Worm (Caenorhabditis elegans) whole organism, L1 larva: Measurements from ENCODE around the gene fip-4.

ENCODE experiments used
- C04F5.9 ChIP-seq: sonication (generic microtip); optimal IDR thresholded peaks from 2 replicates; lab custom pipeline; 2016; ENCODE audit warnings: missing genetic modification characterization, missing compliant biosample characterization
- C16A3.4 ChIP-seq: fragments of 150-350 bp; optimal IDR thresholded peaks from 2 replicates; lab custom pipeline; 2014; ENCODE audit warnings: missing biosample characterization, missing genetic modification characterization
- Y116A8C.19 ChIP-seq: sonication (generic microtip); optimal IDR thresholded peaks from 2 replicates; lab custom pipeline; 2016; ENCODE audit warnings: missing compliant biosample characterization, missing genetic modification characterization, borderline replicate concordance
- alr-1 ChIP-seq: fragments of 200-800 bp; sonication (Bioruptor generic); optimal IDR thresholded peaks from 2 replicates; lab custom pipeline; 2018; ENCODE audit warnings: borderline replicate concordance, mild to moderate bottlenecking, missing genetic modification characterization, missing compliant biosample characterization
- blmp-1 ChIP-seq: fragments of 150-350 bp; optimal IDR thresholded peaks from 2 replicates; lab custom pipeline; 2014; ENCODE audit warnings: missing biosample characterization, missing genetic modification characterization
- ceh-82 ChIP-seq, 3 experiments: fragments of 150-350 bp in 1 of 3; sonication (generic microtip) in 2 of 3; optimal IDR thresholded peaks; 2 replicates each; lab custom pipeline; 2014 to 2017; ENCODE audit warnings: missing biosample characterization in 3 of 3, missing genetic modification characterization in 3 of 3
- ces-1 ChIP-seq: fragments of 150-350 bp; optimal IDR thresholded peaks from 2 replicates; lab custom pipeline; 2014; ENCODE audit warnings: missing biosample characterization, missing genetic modification reagents, missing genetic modification characterization
- dpl-1 ChIP-seq, 3 experiments: fragments of 150-350 bp in 2 of 3; sonication (generic microtip) in 1 of 3; optimal IDR thresholded peaks; 2 replicates each; lab custom pipeline; 2014 to 2017; ENCODE audit warnings: missing biosample characterization in 3 of 3, missing genetic modification characterization in 3 of 3, missing genetic modification reagents in 3 of 3
- dsc-1 ChIP-seq: sonication (generic microtip); optimal IDR thresholded peaks from 2 replicates; lab custom pipeline; 2016; ENCODE audit warnings: mild to moderate bottlenecking, missing genetic modification characterization, missing compliant biosample characterization
- efl-1 ChIP-seq, 4 experiments: fragments of 150-350 bp; optimal IDR thresholded peaks in 3 of 4; peaks in 1 of 4; 1 replicate in 1 of 4; 2 replicates in 3 of 4; lab custom pipeline; 2014; ENCODE audit warnings: missing biosample characterization in 2 of 4, missing genetic modification characterization in 2 of 4, missing genetic modification reagents in 2 of 4
- efl-3 ChIP-seq: fragments of 200-800 bp; sonication (Bioruptor generic); optimal IDR thresholded peaks from 2 replicates; lab custom pipeline; 2018; ENCODE audit warnings: mild to moderate bottlenecking, missing genetic modification characterization, missing compliant biosample characterization
- egl-13 ChIP-seq: sonication (generic microtip); optimal IDR thresholded peaks from 2 replicates; lab custom pipeline; 2016; ENCODE audit warnings: missing genotype, missing genetic modification reagents, missing genetic modification characterization, missing compliant biosample characterization
- egl-27 ChIP-seq, 2 experiments: fragments of 150-350 bp in 1 of 2; sonication (generic microtip); optimal IDR thresholded peaks; 3 replicates each; lab custom pipeline; 2017 to 2018; ENCODE audit warnings: missing biosample characterization in 2 of 2, missing genetic modification characterization in 2 of 2, missing genetic modification reagents in 2 of 2
- elt-2 ChIP-seq: sonication (generic microtip); optimal IDR thresholded peaks from 2 replicates; lab custom pipeline; 2016; ENCODE audit warnings: missing genetic modification characterization, mild to moderate bottlenecking, inconsistent platforms, missing compliant biosample characterization, missing genetic modification reagents
- fkh-8 ChIP-seq: sonication (generic microtip); optimal IDR thresholded peaks from 2 replicates; lab custom pipeline; 2016; ENCODE audit warnings: mild to moderate bottlenecking, missing genetic modification characterization, missing compliant biosample characterization
- grh-1 ChIP-seq: fragments of 200-800 bp; sonication (Bioruptor generic); IDR thresholded peaks from 2 replicates; pipeline ENCODE4 v1.3.6; 2022; ENCODE audit warnings: missing genetic modification reagents, missing genetic modification characterization, missing compliant biosample characterization
- hlh-4 ChIP-seq: sonication (generic microtip); optimal IDR thresholded peaks from 2 replicates; lab custom pipeline; 2016; ENCODE audit warnings: mild to moderate bottlenecking, missing genetic modification characterization, missing compliant biosample characterization
- irx-1 ChIP-seq: sonication (generic microtip); optimal IDR thresholded peaks from 2 replicates; lab custom pipeline; 2016; ENCODE audit warnings: missing genetic modification characterization, missing compliant biosample characterization
- isw-1 ChIP-seq: fragments of 200-800 bp; sonication (Bioruptor generic); IDR thresholded peaks from 2 replicates; pipeline ENCODE4 v1.3.6; 2022; ENCODE audit warnings: missing genetic modification characterization, missing compliant biosample characterization
- lin-15B ChIP-seq: fragments of 150-350 bp; sonication (generic microtip); optimal IDR thresholded peaks from 3 replicates; lab custom pipeline; 2014; ENCODE audit warnings: missing biosample characterization, missing genetic modification characterization
- lin-35 ChIP-seq, 2 experiments: fragments of 150-350 bp; optimal IDR thresholded peaks; 2 replicates each; lab custom pipeline; 2014; ENCODE audit warnings: missing biosample characterization in 2 of 2, missing genetic modification characterization in 2 of 2, missing genetic modification reagents in 2 of 2
- lsy-2 ChIP-seq, 2 experiments: fragments of 150-350 bp; optimal IDR thresholded peaks; 2 replicates each; lab custom pipeline; 2014; ENCODE audit warnings: missing biosample characterization in 2 of 2, missing genetic modification characterization in 2 of 2
- mab-9 ChIP-seq: fragments of 200-800 bp; sonication (Bioruptor generic); IDR thresholded peaks from 2 replicates; pipeline ENCODE4 v1.3.6; 2022; ENCODE audit warnings: missing genetic modification reagents, missing genetic modification characterization, missing compliant biosample characterization
- mep-1 ChIP-seq: fragments of 150-350 bp; optimal IDR thresholded peaks from 2 replicates; lab custom pipeline; 2014; ENCODE audit warnings: missing biosample characterization, missing genetic modification characterization
- nhr-11 ChIP-seq: fragments of 150-350 bp; optimal IDR thresholded peaks from 2 replicates; lab custom pipeline; 2014; ENCODE audit warnings: missing biosample characterization, missing genetic modification characterization
- nhr-12 ChIP-seq: sonication (generic microtip); optimal IDR thresholded peaks from 2 replicates; lab custom pipeline; 2017; ENCODE audit warnings: missing biosample characterization, missing genetic modification characterization
- nhr-20 ChIP-seq: sonication (generic microtip); optimal IDR thresholded peaks from 2 replicates; lab custom pipeline; 2016; ENCODE audit warnings: mild to moderate bottlenecking, missing genetic modification characterization, missing compliant biosample characterization
- nhr-237 ChIP-seq: fragments of 150-350 bp; optimal IDR thresholded peaks from 2 replicates; lab custom pipeline; 2014; ENCODE audit warnings: missing biosample characterization, missing genetic modification characterization
- nhr-28 ChIP-seq: fragments of 150-350 bp; optimal IDR thresholded peaks from 2 replicates; lab custom pipeline; 2014; ENCODE audit warnings: missing biosample characterization, missing genetic modification characterization
- nhr-47 ChIP-seq: sonication (generic microtip); optimal IDR thresholded peaks from 2 replicates; lab custom pipeline; 2016; ENCODE audit warnings: mild to moderate bottlenecking, missing genetic modification characterization, moderate library complexity, missing compliant biosample characterization
- nhr-76 ChIP-seq: sonication (generic microtip); optimal IDR thresholded peaks from 2 replicates; lab custom pipeline; 2017; ENCODE audit warnings: missing biosample characterization, missing genetic modification characterization
- nhr-77 ChIP-seq: fragments of 150-350 bp; optimal IDR thresholded peaks from 2 replicates; lab custom pipeline; 2014; ENCODE audit warnings: missing biosample characterization, missing genetic modification characterization
- nhr-84 ChIP-seq: sonication (generic microtip); optimal IDR thresholded peaks from 2 replicates; lab custom pipeline; 2017; ENCODE audit warnings: missing biosample characterization, missing genetic modification characterization
- nhr-90 ChIP-seq: sonication (generic microtip); optimal IDR thresholded peaks from 2 replicates; lab custom pipeline; 2016; ENCODE audit warnings: mild to moderate bottlenecking, missing genetic modification characterization, missing compliant biosample characterization; ENCODE audit not compliant: poor library complexity
- pag-3 ChIP-seq: sonication (generic microtip); optimal IDR thresholded peaks from 2 replicates; lab custom pipeline; 2017; ENCODE audit warnings: missing genetic modification characterization, mild to moderate bottlenecking, missing compliant biosample characterization, antibody characterized with exemption, borderline replicate concordance; ENCODE audit not compliant: insufficient read depth
- pax-3 ChIP-seq: fragments of 200-800 bp; sonication (Bioruptor generic); optimal IDR thresholded peaks from 2 replicates; lab custom pipeline; 2018; ENCODE audit warnings: mild to moderate bottlenecking, missing genetic modification characterization, moderate library complexity, missing compliant biosample characterization
- pqm-1 ChIP-seq: sonication (generic microtip); optimal IDR thresholded peaks from 3 replicates; lab custom pipeline; 2017; ENCODE audit warnings: missing biosample characterization, missing genetic modification characterization
- rnt-1 ChIP-seq: sonication (generic microtip); optimal IDR thresholded peaks from 2 replicates; lab custom pipeline; 2016; ENCODE audit warnings: mild to moderate bottlenecking, missing genetic modification characterization, moderate library complexity, missing compliant biosample characterization
- skn-1 ChIP-seq: fragments of 150-350 bp; optimal IDR thresholded peaks from 2 replicates; lab custom pipeline; 2014; ENCODE audit warnings: missing biosample characterization, missing genetic modification characterization
- snpc-4 ChIP-seq: fragments of 150-350 bp; optimal IDR thresholded peaks from 2 replicates; lab custom pipeline; 2014; ENCODE audit warnings: missing biosample characterization, missing genetic modification characterization
- snu-23 ChIP-seq: sonication (generic microtip); optimal IDR thresholded peaks from 2 replicates; lab custom pipeline; 2016; ENCODE audit warnings: missing genetic modification characterization, missing compliant biosample characterization
- sox-4 ChIP-seq: sonication (generic microtip); optimal IDR thresholded peaks from 2 replicates; lab custom pipeline; 2016; ENCODE audit warnings: missing genetic modification characterization, missing compliant biosample characterization
- sptf-1 ChIP-seq: fragments of 150-350 bp; optimal IDR thresholded peaks from 2 replicates; lab custom pipeline; 2014; ENCODE audit warnings: missing biosample characterization, missing genetic modification characterization
- swsn-7 ChIP-seq: sonication (generic microtip); optimal IDR thresholded peaks from 2 replicates; lab custom pipeline; 2016; ENCODE audit warnings: missing genetic modification characterization, missing compliant biosample characterization
- tbx-2 ChIP-seq: sonication (generic microtip); optimal IDR thresholded peaks from 2 replicates; lab custom pipeline; 2016; ENCODE audit warnings: missing genetic modification characterization, missing compliant biosample characterization
- tlp-1 ChIP-seq: fragments of 150-350 bp; optimal IDR thresholded peaks from 2 replicates; lab custom pipeline; 2014; ENCODE audit warnings: missing biosample characterization, missing genetic modification characterization
- unc-98 ChIP-seq: fragments of 200-800 bp; sonication (Bioruptor generic); IDR thresholded peaks from 2 replicates; pipeline ENCODE4 v1.3.6; 2022; ENCODE audit warnings: missing genetic modification characterization, missing compliant biosample characterization
- vab-15 ChIP-seq: sonication (generic microtip); optimal IDR thresholded peaks from 2 replicates; lab custom pipeline; 2017; ENCODE audit warnings: missing genotype, mild to moderate bottlenecking, missing genetic modification characterization, missing compliant biosample characterization
- xbp-1 ChIP-seq: sonication (generic microtip); optimal IDR thresholded peaks from 2 replicates; lab custom pipeline; 2016; ENCODE audit warnings: missing genetic modification characterization, missing compliant biosample characterization
- ztf-11 ChIP-seq, 2 experiments: sonication (generic microtip); optimal IDR thresholded peaks; 2 replicates each; lab custom pipeline; 2016 to 2017; ENCODE audit warnings: missing genetic modification characterization in 2 of 2, missing biosample characterization in 1 of 2, missing compliant biosample characterization in 1 of 2
- ztf-4 ChIP-seq: fragments of 150-350 bp; optimal IDR thresholded peaks from 2 replicates; lab custom pipeline; 2014; ENCODE audit warnings: missing biosample characterization, missing genetic modification characterization

Gene fip-4

DNA sequence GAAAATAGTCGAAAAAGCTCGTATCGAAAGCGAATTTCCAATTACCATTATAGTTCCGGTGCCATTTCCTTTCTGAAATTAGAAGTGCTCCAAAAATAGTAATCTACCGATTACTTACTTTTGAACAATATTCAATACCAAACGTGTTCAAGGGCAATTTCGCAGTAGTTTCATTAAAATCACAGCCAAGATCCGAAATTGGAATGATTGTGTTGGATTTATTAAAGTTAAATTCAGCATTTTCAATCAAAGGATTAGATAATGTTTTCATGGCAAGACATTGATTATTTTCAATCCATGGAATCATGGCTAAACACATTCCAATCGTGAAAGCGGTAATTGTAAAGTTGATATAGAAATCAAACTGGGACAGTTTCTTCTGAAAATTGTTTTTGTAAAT lies 21.7 kb upstream of the fip-4 start:
- no peak for TF ChIP-seq nhr-237
- no peak for TF ChIP-seq unc-98 (GFP tag; lab: Robert Waterston, UW)
- no peak for TF ChIP-seq snu-23
- TF ChIP-seq fkh-8 (tag; lab: Kevin White, UChicago), result no peak
- TF ChIP-seq, all 84 proteins: peak for 0

DNA sequence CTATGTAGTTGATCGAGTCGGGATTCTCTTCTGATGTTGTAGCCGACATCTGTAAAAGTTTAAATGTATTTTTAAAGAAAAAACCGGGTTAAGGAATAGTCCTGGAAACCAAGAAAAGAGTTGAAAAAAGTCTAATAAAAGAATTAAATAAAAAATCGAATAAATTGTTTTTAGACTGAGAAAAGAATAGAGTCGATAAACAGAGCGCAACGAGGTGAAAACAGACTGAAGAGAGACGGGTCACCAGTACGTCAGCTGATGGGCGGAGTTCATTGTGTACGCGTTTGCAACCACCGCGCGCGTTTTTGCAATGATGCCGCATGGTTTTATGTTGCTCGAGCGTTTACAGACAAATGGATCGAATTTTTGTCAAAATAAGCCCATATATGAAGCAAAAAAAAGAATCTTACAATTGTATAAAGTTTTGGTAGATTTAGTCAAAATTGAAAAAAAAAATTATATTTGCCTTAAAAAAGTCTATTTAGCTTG lies 20.3 kb upstream of the fip-4 start, which contains the start of gene atg-18:
atg-18 (minus strand) TSS at position 51 of the 489 bp plus-strand sequence.
- TF ChIP-seq nhr-47 (tag; lab: Kevin White, UChicago), result peak; percentile 79
- no peak for TF ChIP-seq sptf-1 (tag; lab: Kevin White, UChicago)
- peak; percentile 45 to 63 (median 56) for TF ChIP-seq dpl-1 (GFP tag; optimal IDR thresholded peaks at IDR 0.05; lab: Kevin White, UChicago)
- TF ChIP-seq skn-1 (tag; lab: Kevin White, UChicago), result peak; percentile 83
- TF ChIP-seq vab-15 (tag; lab: Kevin White, UChicago), result no peak
- peak; percentile 52 for TF ChIP-seq elt-2 (tag; lab: Kevin White, UChicago)
- peak; percentile 57 for TF ChIP-seq dsc-1 (tag; lab: Kevin White, UChicago)
- TF ChIP-seq lin-35 (GFP tag; optimal IDR thresholded peaks at IDR 0.05; lab: Kevin White, UChicago), result peak; percentile 51 to 79
- TF ChIP-seq nhr-11, result no peak
- TF ChIP-seq isw-1, result peak; percentile 24
- TF ChIP-seq tlp-1, result no peak
- TF ChIP-seq ztf-4 (tag; lab: Kevin White, UChicago), result peak; percentile 47
- TF ChIP-seq sox-4 (tag; lab: Kevin White, UChicago), result peak; percentile 5
- TF ChIP-seq blmp-1 (tag; lab: Kevin White, UChicago), result peak; percentile 76
- TF ChIP-seq mep-1 (tag; lab: Kevin White, UChicago), result peak; percentile 46
- peak; percentile 16 for TF ChIP-seq irx-1 (tag; lab: Kevin White, UChicago)
- TF ChIP-seq ces-1, result no peak
- peak; percentile 59 to 60 for TF ChIP-seq efl-1 (optimal IDR thresholded peaks at IDR 0.05; lab: Kevin White, UChicago)
- TF ChIP-seq efl-1 (GFP tag; optimal IDR thresholded peaks at IDR 0.05 in 1 of 2; lab: Kevin White, UChicago), result peak; percentile 44 to 96
- TF ChIP-seq rnt-1, result peak; percentile 85
- peak; percentile 59 for TF ChIP-seq grh-1 (GFP tag; lab: Robert Waterston, UW)
- TF ChIP-seq xbp-1 (tag; lab: Kevin White, UChicago), result peak; percentile 70
- peak; percentile 68 for TF ChIP-seq C16A3.4
- TF ChIP-seq nhr-12 (tag; lab: Kevin White, UChicago), result no peak
- TF ChIP-seq unc-98 (GFP tag; lab: Robert Waterston, UW), result no peak
- TF ChIP-seq lin-15B, result peak; percentile 28
- TF ChIP-seq nhr-20 (tag; lab: Kevin White, UChicago), result peak; percentile 84
- TF ChIP-seq tbx-2, result peak; percentile 77
- TF ChIP-seq pax-3, result no peak
- TF ChIP-seq hlh-4 (tag; lab: Kevin White, UChicago), result no peak
- no peak for TF ChIP-seq nhr-77 (tag; lab: Kevin White, UChicago)
- TF ChIP-seq egl-27 (tag; optimal IDR thresholded peaks at IDR 0.05; lab: Kevin White, UChicago), result no peak
- no peak for TF ChIP-seq pag-3 (tag; lab: Kevin White, UChicago)
- TF ChIP-seq nhr-90, result peak; percentile 74
- peak; percentile 69 to 74 for TF ChIP-seq lsy-2 (tag; optimal IDR thresholded peaks at IDR 0.05; lab: Kevin White, UChicago)
- TF ChIP-seq egl-13, result no peak
- no peak for TF ChIP-seq mab-9 (GFP tag; lab: Robert Waterston, UW)
- TF ChIP-seq efl-3 (GFP tag; lab: Kevin White, UChicago), result no peak
- TF ChIP-seq pqm-1, result no peak
- no peak for TF ChIP-seq nhr-84 (tag; lab: Kevin White, UChicago)
- TF ChIP-seq alr-1 (tag; lab: Kevin White, UChicago), result no peak
- no peak for TF ChIP-seq nhr-28
- peak; percentile 36 to 74 (median 45) for TF ChIP-seq ceh-82 (tag; optimal IDR thresholded peaks at IDR 0.05; lab: Kevin White, UChicago)
- TF ChIP-seq snpc-4 (tag; lab: Kevin White, UChicago), result peak; percentile 34
- TF ChIP-seq ztf-11 (tag; optimal IDR thresholded peaks at IDR 0.05; lab: Kevin White, UChicago), result peak in 1 of 2 experiments; percentile 29
- peak; percentile 11 for TF ChIP-seq C04F5.9
- no peak for TF ChIP-seq nhr-76 (tag; lab: Kevin White, UChicago)
- peak; percentile 74 for TF ChIP-seq swsn-7
- no peak for TF ChIP-seq Y116A8C.19 (tag; lab: Kevin White, UChicago)
